Worm (Caenorhabditis elegans): ENCODE data around the gene F55A11.4.

F55A11.4 gene

ce11 chrV:11798320-11798719 is 28.1 kb downstream of the F55A11.4 start (continued):
- TF ChIP-seq ztf-11 (tag; optimal IDR thresholded peaks at IDR 0.05) (no peak), swsn-7 (tag; optimal IDR thresholded peaks at IDR 0.05) (no peak), hpl-2 (GFP tag; optimal IDR thresholded peaks at IDR 0.05) (no peak), unc-86 (tag; optimal IDR thresholded peaks at IDR 0.05) (no peak), unc-98 (GFP tag; IDR thresholded peaks at IDR 0.05) (no peak), elt-3 (tag; optimal IDR thresholded peaks at IDR 0.05) (peak in 1 of 6 experiments; percentile 19), pax-3 (tag; optimal IDR thresholded peaks at IDR 0.05) (no peak), hlh-17 (GFP tag; optimal IDR thresholded peaks at IDR 0.05; ENCODE audit: borderline replicate concordance) (no peak), zip-4 (GFP tag; optimal IDR thresholded peaks at IDR 0.05) (no peak), efl-3 (GFP tag; optimal IDR thresholded peaks at IDR 0.05) (no peak), egl-27 (tag; optimal IDR thresholded peaks at IDR 0.05) (no peak), pqm-1 (tag; optimal IDR thresholded peaks at IDR 0.05) (no peak), nhr-11 (tag; optimal IDR thresholded peaks at IDR 0.05) (no peak), grh-1 (GFP tag; IDR thresholded peaks at IDR 0.05) (no peak), lin-15B (tag; optimal IDR thresholded peaks at IDR 0.05) (no peak), ces-1 (GFP tag; optimal IDR thresholded peaks at IDR 0.05) (no peak), C16A3.4 (tag; optimal IDR thresholded peaks at IDR 0.05) (no peak), lin-13 (GFP tag; optimal IDR thresholded peaks at IDR 0.05) (no peak), C04F5.9 (tag; optimal IDR thresholded peaks at IDR 0.05) (no peak), irx-1 (tag; optimal IDR thresholded peaks at IDR 0.05) (no peak), blmp-1 (tag; optimal IDR thresholded peaks at IDR 0.05) (no peak), fkh-10 (GFP tag; optimal IDR thresholded peaks at IDR 0.05) (no peak), fos-1 (tag; optimal IDR thresholded peaks at IDR 0.05) (no peak), egl-13 (tag; optimal IDR thresholded peaks at IDR 0.05) (no peak), rnt-1 (tag; optimal IDR thresholded peaks at IDR 0.05) (no peak), unc-130 (tag; optimal IDR thresholded peaks at IDR 0.05) (no peak), sptf-1 (tag; optimal IDR thresholded peaks at IDR 0.05) (no peak), dpl-1 (GFP tag; optimal IDR thresholded peaks at IDR 0.05) (no peak), tbx-2 (tag; optimal IDR thresholded peaks at IDR 0.05) (no peak), nhr-90 (tag; optimal IDR thresholded peaks at IDR 0.05; ENCODE audit: poor library complexity) (no peak), nhr-71 (tag; optimal IDR thresholded peaks at IDR 0.05) (peak; percentile 73), ceh-90 (tag; optimal IDR thresholded peaks at IDR 0.05) (no peak), sox-4 (tag; optimal IDR thresholded peaks at IDR 0.05) (no peak), ceh-82 (tag; optimal IDR thresholded peaks at IDR 0.05) (no peak), hlh-4 (tag; optimal IDR thresholded peaks at IDR 0.05) (no peak), fkh-8 (tag; optimal IDR thresholded peaks at IDR 0.05) (no peak), ceh-8 (GFP tag; optimal IDR thresholded peaks at IDR 0.05) (no peak), ceh-63 (GFP tag; optimal IDR thresholded peaks at IDR 0.05) (no peak), snu-23 (GFP tag; optimal IDR thresholded peaks at IDR 0.05) (peak; percentile 21), fkh-4 (tag; optimal IDR thresholded peaks at IDR 0.05; ENCODE audit: borderline replicate concordance) (no peak), lin-14 (GFP tag; optimal IDR thresholded peaks at IDR 0.05) (peak; percentile 24), aly-2 (tag; optimal IDR thresholded peaks at IDR 0.05) (no peak), nhr-19 (GFP tag; conservative IDR thresholded peaks at IDR 0.05) (peak; percentile 26; the same call in 1 of the 2 replicates), Y116A8C.19 (tag; optimal IDR thresholded peaks at IDR 0.05; ENCODE audit: borderline replicate concordance) (no peak), nhr-76 (tag; optimal IDR thresholded peaks at IDR 0.05) (no peak), unc-62 (GFP tag; optimal IDR thresholded peaks at IDR 0.05) (no peak), skn-1 (tag; optimal IDR thresholded peaks at IDR 0.05) (no peak), efl-1 (optimal IDR thresholded peaks at IDR 0.05) (no peak), efl-1 (GFP tag; optimal IDR thresholded peaks at IDR 0.05 in 1 of 2) (peak in 1 of 2 experiments; percentile 80), aha-1 (tag; optimal IDR thresholded peaks at IDR 0.05) (no peak)

Data from whole organism, L1 larva.